Worm (Caenorhabditis elegans) whole organism, late embryonic: ENCODE data around the gene lbp-1.
A peak's percentile ranks its signal among the peaks of the same experiment; 100 is the strongest.

ENCODE experiments used
- C08G9.2 ChIP-seq: sonication (generic microtip); optimal IDR thresholded peaks from 2 replicates; lab custom pipeline; 2016; ENCODE audit warnings: mild to moderate bottlenecking, missing genetic modification characterization, moderate library complexity, missing compliant biosample characterization
- F13H6.1 ChIP-seq: sonication (generic microtip); optimal IDR thresholded peaks from 2 replicates; lab custom pipeline; 2016; ENCODE audit warnings: missing genetic modification characterization, missing compliant biosample characterization
- K02D7.2 ChIP-seq: sonication (generic microtip); optimal IDR thresholded peaks from 2 replicates; lab custom pipeline; 2017; ENCODE audit warnings: mild to moderate bottlenecking, missing genetic modification characterization, missing compliant biosample characterization
- K09A11.1 ChIP-seq: sonication (generic microtip); optimal IDR thresholded peaks from 2 replicates; lab custom pipeline; 2017; ENCODE audit warnings: antibody characterized with exemption, mild to moderate bottlenecking, missing genetic modification characterization, missing compliant biosample characterization; ENCODE audit not compliant: insufficient read depth
- T23F11.4 ChIP-seq: fragments of 200-800 bp; sonication (Bioruptor generic); optimal IDR thresholded peaks from 2 replicates; lab custom pipeline; 2018; ENCODE audit warnings: mild to moderate bottlenecking, missing genetic modification characterization, missing compliant biosample characterization
- ahr-1 ChIP-seq: sonication (generic microtip); optimal IDR thresholded peaks from 2 replicates; lab custom pipeline; 2016; ENCODE audit warnings: missing genetic modification characterization, missing compliant biosample characterization
- ama-1 ChIP-seq: fragments of 150-350 bp; optimal IDR thresholded peaks from 2 replicates; lab custom pipeline; 2014
- ceh-14 ChIP-seq: sonication (generic microtip); optimal IDR thresholded peaks from 2 replicates; lab custom pipeline; 2016; ENCODE audit warnings: missing genotype, missing genetic modification characterization, missing compliant biosample characterization
- ceh-18 ChIP-seq: sonication (generic microtip); optimal IDR thresholded peaks from 2 replicates; lab custom pipeline; 2016; ENCODE audit warnings: missing genetic modification characterization, missing compliant biosample characterization
- ceh-19 ChIP-seq: fragments of 200-800 bp; sonication (Bioruptor generic); optimal IDR thresholded peaks from 2 replicates; lab custom pipeline; 2018; ENCODE audit warnings: mild to moderate bottlenecking, missing genetic modification characterization, missing compliant biosample characterization
- ceh-22 ChIP-seq: sonication (generic microtip); optimal IDR thresholded peaks from 2 replicates; lab custom pipeline; 2017; ENCODE audit warnings: missing biosample characterization, missing genetic modification characterization
- ceh-24 ChIP-seq: sonication (generic microtip); optimal IDR thresholded peaks from 2 replicates; lab custom pipeline; 2016; ENCODE audit warnings: mild to moderate bottlenecking, missing genetic modification characterization, missing compliant biosample characterization
- ceh-30 ChIP-seq: fragments of 150-350 bp; optimal IDR thresholded peaks from 2 replicates; lab custom pipeline; 2014; ENCODE audit warnings: missing biosample characterization, missing genetic modification characterization
- ceh-34 ChIP-seq: sonication (generic microtip); optimal IDR thresholded peaks from 2 replicates; lab custom pipeline; 2016; ENCODE audit warnings: mild to moderate bottlenecking, missing genetic modification characterization, missing compliant biosample characterization
- ceh-48 ChIP-seq: sonication (generic microtip); optimal IDR thresholded peaks from 2 replicates; lab custom pipeline; 2016; ENCODE audit warnings: missing genetic modification characterization, inconsistent platforms, missing compliant biosample characterization
- ceh-6 ChIP-seq: fragments of 200-800 bp; sonication (Bioruptor generic); optimal IDR thresholded peaks from 2 replicates; lab custom pipeline; 2018; ENCODE audit warnings: mild to moderate bottlenecking, missing genetic modification characterization, missing compliant biosample characterization
- ceh-9 ChIP-seq: sonication (generic microtip); optimal IDR thresholded peaks from 2 replicates; lab custom pipeline; 2016; ENCODE audit warnings: mild to moderate bottlenecking, missing genetic modification characterization, inconsistent platforms, missing compliant biosample characterization
- dmd-4 ChIP-seq: sonication (generic microtip); optimal IDR thresholded peaks from 2 replicates; lab custom pipeline; 2016; ENCODE audit warnings: borderline replicate concordance, missing genetic modification characterization, missing compliant biosample characterization
- elt-2 ChIP-seq: sonication (generic microtip); optimal IDR thresholded peaks from 2 replicates; lab custom pipeline; 2016; ENCODE audit warnings: missing genetic modification reagents, missing genetic modification characterization, missing compliant biosample characterization
- fax-1 ChIP-seq: sonication (generic microtip); optimal IDR thresholded peaks from 2 replicates; lab custom pipeline; 2016; ENCODE audit warnings: missing genotype, missing genetic modification characterization, missing compliant biosample characterization
- hlh-13 ChIP-seq: fragments of 200-800 bp; sonication (Bioruptor generic); optimal IDR thresholded peaks from 2 replicates; lab custom pipeline; 2018; ENCODE audit warnings: mild to moderate bottlenecking, missing genetic modification characterization, missing compliant biosample characterization
- hlh-30 ChIP-seq: sonication (generic microtip); optimal IDR thresholded peaks from 2 replicates; lab custom pipeline; 2017; ENCODE audit warnings: antibody characterized with exemption, missing genetic modification characterization, missing compliant biosample characterization; ENCODE audit not compliant: insufficient read depth
- hlh-8 ChIP-seq: sonication (generic microtip); optimal IDR thresholded peaks from 2 replicates; lab custom pipeline; 2016; ENCODE audit warnings: missing genotype, missing genetic modification characterization, missing compliant biosample characterization
- lin-11 ChIP-seq: fragments of 200-800 bp; sonication (Bioruptor generic); optimal IDR thresholded peaks from 2 replicates; lab custom pipeline; 2018; ENCODE audit warnings: mild to moderate bottlenecking, missing genetic modification characterization, missing compliant biosample characterization
- madf-2 ChIP-seq: sonication (generic microtip); optimal IDR thresholded peaks from 2 replicates; lab custom pipeline; 2017; ENCODE audit warnings: missing genetic modification characterization, missing compliant biosample characterization
- mec-3 ChIP-seq: sonication (generic microtip); optimal IDR thresholded peaks from 2 replicates; lab custom pipeline; 2016; ENCODE audit warnings: borderline replicate concordance, missing genetic modification characterization, missing compliant biosample characterization
- nfya-1 ChIP-seq: sonication (generic microtip); optimal IDR thresholded peaks from 2 replicates; lab custom pipeline; 2017; ENCODE audit warnings: missing genetic modification characterization, mild to moderate bottlenecking, missing compliant biosample characterization, antibody characterized with exemption, moderate library complexity
- nhr-11 ChIP-seq: fragments of 150-350 bp; optimal IDR thresholded peaks from 2 replicates; lab custom pipeline; 2014; ENCODE audit warnings: missing biosample characterization, missing genetic modification characterization
- pag-3 ChIP-seq: sonication (generic microtip); optimal IDR thresholded peaks from 2 replicates; lab custom pipeline; 2016; ENCODE audit warnings: missing compliant biosample characterization, missing genetic modification characterization, borderline replicate concordance
- pat-9 ChIP-seq: fragments of 200-800 bp; sonication (Bioruptor generic); optimal IDR thresholded peaks from 2 replicates; lab custom pipeline; 2018; ENCODE audit warnings: mild to moderate bottlenecking, missing genetic modification characterization, moderate library complexity, missing compliant biosample characterization
- pax-1 ChIP-seq: fragments of 150-350 bp; optimal IDR thresholded peaks from 2 replicates; lab custom pipeline; 2014; ENCODE audit warnings: missing biosample characterization, missing genetic modification characterization
- pha-2 ChIP-seq: sonication (generic microtip); optimal IDR thresholded peaks from 2 replicates; lab custom pipeline; 2017; ENCODE audit warnings: mild to moderate bottlenecking, missing genetic modification characterization, missing compliant biosample characterization
- pqm-1 ChIP-seq: sonication (generic microtip); optimal IDR thresholded peaks from 2 replicates; lab custom pipeline; 2016; ENCODE audit warnings: missing genetic modification characterization, missing compliant biosample characterization
- pros-1 ChIP-seq: fragments of 150-350 bp; optimal IDR thresholded peaks from 2 replicates; lab custom pipeline; 2014; ENCODE audit warnings: missing biosample characterization, missing genetic modification reagents, missing genetic modification characterization
- sdc-2 ChIP-seq: sonication (generic microtip); optimal IDR thresholded peaks from 2 replicates; lab custom pipeline; 2016; ENCODE audit warnings: missing genotype, missing genetic modification characterization, missing compliant biosample characterization
- sox-2 ChIP-seq: fragments of 200-800 bp; sonication (Bioruptor generic); IDR thresholded peaks from 2 replicates; pipeline ENCODE4 v1.3.6; 2022; ENCODE audit warnings: missing genetic modification reagents, missing genetic modification characterization, missing compliant biosample characterization
- sox-4 ChIP-seq: sonication (generic microtip); optimal IDR thresholded peaks from 2 replicates; lab custom pipeline; 2017; ENCODE audit warnings: mild to moderate bottlenecking, missing genetic modification characterization, inconsistent platforms, missing compliant biosample characterization
- syd-9 ChIP-seq: sonication (generic microtip); optimal IDR thresholded peaks from 2 replicates; lab custom pipeline; 2016; ENCODE audit warnings: mild to moderate bottlenecking, missing genetic modification characterization, moderate library complexity, missing compliant biosample characterization
- tbx-7 ChIP-seq: sonication (generic microtip); optimal IDR thresholded peaks from 2 replicates; lab custom pipeline; 2016; ENCODE audit warnings: missing genotype, missing genetic modification characterization, missing compliant biosample characterization
- ttx-3 ChIP-seq: sonication (generic microtip); optimal IDR thresholded peaks from 2 replicates; lab custom pipeline; 2016; ENCODE audit warnings: missing genetic modification reagents, missing genetic modification characterization, missing compliant biosample characterization
- unc-3 ChIP-seq, 2 experiments: fragments of 200-800 bp in 1 of 2; sonication (Bioruptor generic) in 1 of 2; sonication (generic microtip) in 1 of 2; conservative IDR thresholded peaks in 1 of 2; optimal IDR thresholded peaks in 1 of 2; 2 replicates each; pipeline versions ENCODE4 v1.3.6 to Lab custom; 2016 to 2022; ENCODE audit warnings: missing compliant biosample characterization in 2 of 2, missing genetic modification characterization in 2 of 2, missing genetic modification reagents in 1 of 2
- unc-42 ChIP-seq: sonication (generic microtip); optimal IDR thresholded peaks from 2 replicates; lab custom pipeline; 2016; ENCODE audit warnings: missing genotype, missing genetic modification characterization, missing compliant biosample characterization
- unc-55 ChIP-seq: sonication (generic microtip); optimal IDR thresholded peaks from 2 replicates; lab custom pipeline; 2017; ENCODE audit warnings: missing biosample characterization, missing genetic modification reagents, missing genetic modification characterization
- unc-86 ChIP-seq: sonication (generic microtip); optimal IDR thresholded peaks from 2 replicates; lab custom pipeline; 2016; ENCODE audit warnings: missing genetic modification characterization, missing compliant biosample characterization
- ztf-16 ChIP-seq: sonication (generic microtip); optimal IDR thresholded peaks from 2 replicates; lab custom pipeline; 2017; ENCODE audit warnings: missing genetic modification characterization, missing compliant biosample characterization

Gene lbp-1

DNA sequence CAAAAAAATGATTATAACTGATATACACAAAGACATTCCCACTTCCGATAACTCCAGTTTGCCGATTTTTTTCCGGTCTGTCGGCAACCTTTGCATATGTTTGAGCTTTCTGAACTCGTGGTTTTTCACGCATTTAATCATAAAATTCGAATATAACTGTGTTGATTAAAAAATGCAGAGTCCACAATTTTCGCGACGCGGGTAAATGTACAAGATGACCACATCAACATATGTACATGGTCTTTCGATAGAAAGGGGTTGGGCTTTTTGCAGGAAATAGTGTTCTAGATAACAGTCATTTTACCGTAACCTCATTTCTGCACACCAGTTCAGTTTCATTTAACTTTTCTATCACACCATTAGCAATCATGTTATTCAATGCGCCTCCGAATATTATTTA, 23.4 kb downstream of the lbp-1 start, which contains the start of gene K09C4.5:
Gene K09C4.5 (plus strand): TSS at position 326 of the 400 bp plus-strand sequence.
- no peak for TF ChIP-seq pax-1
- TF ChIP-seq dmd-4 (tag; lab: Kevin White, UChicago) = no peak
- no peak for TF ChIP-seq lin-11 (tag; lab: Kevin White, UChicago)
- no peak for TF ChIP-seq fax-1 (tag; lab: Kevin White, UChicago)
- TF ChIP-seq pat-9 (tag; lab: Kevin White, UChicago) = no peak
- TF ChIP-seq hlh-8 (tag; lab: Kevin White, UChicago) = no peak
- no peak for TF ChIP-seq pqm-1
- no peak for TF ChIP-seq ztf-16 (tag; lab: Kevin White, UChicago)
- TF ChIP-seq ceh-22 (tag; lab: Kevin White, UChicago) = no peak
- TF ChIP-seq ttx-3 = no peak
- TF ChIP-seq ceh-48 (tag; lab: Kevin White, UChicago) = no peak
- no peak for TF ChIP-seq elt-2
- no peak for TF ChIP-seq syd-9
- no peak for TF ChIP-seq ceh-14
- no peak for TF ChIP-seq unc-55 (GFP tag; lab: Kevin White, UChicago)
- TF ChIP-seq unc-42 (tag; lab: Kevin White, UChicago) = no peak
- no peak for TF ChIP-seq ceh-9
- TF ChIP-seq pros-1 (tag; lab: Kevin White, UChicago) = no peak
- TF ChIP-seq, all 69 proteins: peak for 0

- TF ChIP-seq elt-2 (peak; percentile 3), pha-2 (tag; lab: Kevin White, UChicago) (no peak), sdc-2 (tag; lab: Kevin White, UChicago) (no peak)
These were observed 24.2 kb downstream of the lbp-1 start for ce11 chrX:3283189-3283588.

DNA sequence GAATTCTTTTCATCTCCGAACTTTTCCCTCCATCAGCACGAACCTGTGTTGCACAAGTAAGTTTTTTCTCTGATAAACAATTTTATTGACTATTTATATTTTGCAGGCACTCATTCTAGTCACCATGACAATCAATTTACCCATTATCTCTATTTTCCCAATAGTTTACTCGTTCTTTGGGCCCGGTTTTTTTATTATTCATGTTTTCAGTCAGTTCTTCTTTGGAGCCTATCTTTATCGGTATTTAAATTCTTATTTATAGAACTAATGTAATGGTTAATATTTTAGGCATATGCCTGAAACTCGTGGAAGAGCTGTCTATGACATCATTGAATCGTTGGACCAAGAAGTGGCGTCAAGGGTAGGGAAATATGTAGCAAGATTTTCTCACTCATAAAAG, 26.0 kb downstream of the lbp-1 start:
- TF ChIP-seq pax-1 = no peak
- TF ChIP-seq T23F11.4 (GFP tag; lab: Kevin White, UChicago) = no peak
- no peak for TF ChIP-seq elt-2

DNA sequence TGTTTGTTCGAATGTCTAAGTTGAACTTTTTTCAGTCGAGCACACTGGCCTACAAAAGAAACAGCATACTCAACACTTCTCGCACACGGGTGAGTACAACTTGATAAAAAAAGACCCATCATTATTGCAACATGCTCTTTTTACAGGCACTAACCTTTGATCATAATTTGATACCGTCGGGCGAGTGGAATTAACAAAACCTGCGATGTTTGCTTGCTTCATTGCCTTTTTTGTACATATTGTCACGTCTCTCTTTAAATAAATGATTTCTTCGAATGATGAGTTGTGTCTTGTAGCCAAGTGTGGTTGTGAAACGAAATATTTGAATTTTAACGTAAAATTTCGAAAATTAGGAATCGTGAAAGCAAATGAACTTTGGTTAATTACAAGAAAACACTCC, 26.5 kb downstream of the lbp-1 start:
- TF ChIP-seq ceh-19 (GFP tag; lab: Kevin White, UChicago) (no peak), ceh-6 (GFP tag; lab: Kevin White, UChicago) (no peak), sox-2 (GFP tag; lab: Robert Waterston, UW) (no peak), fax-1 (tag; lab: Kevin White, UChicago) (no peak), pha-2 (tag; lab: Kevin White, UChicago) (no peak), ahr-1 (tag; lab: Kevin White, UChicago) (no peak), hlh-30 (no peak), pax-1 (no peak), ceh-30 (tag; lab: Kevin White, UChicago) (no peak), tbx-7 (tag; lab: Kevin White, UChicago) (no peak), ceh-24 (tag; lab: Kevin White, UChicago) (no peak), sdc-2 (tag; lab: Kevin White, UChicago) (no peak), nhr-11 (no peak), ceh-18 (tag; lab: Kevin White, UChicago) (no peak), hlh-13 (GFP tag; lab: Kevin White, UChicago) (no peak), ceh-48 (tag; lab: Kevin White, UChicago) (no peak), ztf-16 (tag; lab: Kevin White, UChicago) (no peak), K09A11.1 (tag; lab: Kevin White, UChicago) (no peak), nfya-1 (tag; lab: Kevin White, UChicago) (no peak), mec-3 (tag; lab: Kevin White, UChicago) (no peak)

DNA sequence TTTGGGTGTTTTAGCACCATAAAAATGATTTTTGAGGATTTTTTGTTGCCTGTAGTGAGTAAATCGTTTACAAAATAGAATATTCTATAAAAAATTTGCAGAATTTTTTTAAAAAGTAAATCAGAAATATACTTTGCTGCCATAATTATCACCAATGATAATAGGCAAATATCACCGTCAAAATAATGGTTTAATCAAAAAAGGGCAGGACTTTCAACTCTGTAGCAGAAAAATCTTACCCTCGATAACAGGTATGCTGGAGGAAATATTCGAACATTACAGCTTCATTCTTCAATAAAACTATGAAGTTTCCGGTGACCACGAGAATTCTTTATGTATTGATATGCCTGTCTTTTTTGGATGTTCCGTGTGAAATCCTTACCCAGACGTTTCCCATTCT, 30.2 kb downstream of the lbp-1 start, which contains the start of gene K09C4.4:
Gene K09C4.4 (plus strand): TSS at position 301 of the 400 bp plus-strand sequence.
- no peak for TF ChIP-seq madf-2 (tag; lab: Kevin White, UChicago)
- no peak for TF ChIP-seq ama-1
- TF ChIP-seq nfya-1 (tag; lab: Kevin White, UChicago) = no peak
- no peak for TF ChIP-seq K09A11.1 (tag; lab: Kevin White, UChicago)
- no peak for TF ChIP-seq ceh-9
- TF ChIP-seq ceh-34 (tag; lab: Kevin White, UChicago) = no peak
- no peak for TF ChIP-seq pag-3 (tag; lab: Kevin White, UChicago)
- no peak for TF ChIP-seq unc-3 (GFP tag; conservative IDR thresholded peaks at IDR 0.05; lab: Robert Waterston, UW)
- TF ChIP-seq unc-3 (tag; optimal IDR thresholded peaks at IDR 0.05; lab: Kevin White, UChicago) = no peak
- no peak for TF ChIP-seq C08G9.2
- TF ChIP-seq K02D7.2 (tag; lab: Kevin White, UChicago) = no peak
- TF ChIP-seq elt-2 = no peak
- no peak for TF ChIP-seq F13H6.1
- TF ChIP-seq unc-86 (tag; lab: Kevin White, UChicago) = no peak
- no peak for TF ChIP-seq mec-3 (tag; lab: Kevin White, UChicago)
- TF ChIP-seq sox-4 (tag; lab: Kevin White, UChicago) = no peak
- no peak for TF ChIP-seq nhr-11
